Worm (Caenorhabditis elegans) whole organism, mixed stage, embryonic: Measurements from ENCODE around the gene exp-1.

Experiments
- lsy-2 ChIP-seq: fragments of 150-350 bp; optimal IDR thresholded peaks from 2 replicates; lab custom pipeline; 2014; ENCODE audit warnings: missing biosample characterization, missing genetic modification characterization
- snpc-4 ChIP-seq: fragments of 150-350 bp; optimal IDR thresholded peaks from 2 replicates; lab custom pipeline; 2014; ENCODE audit warnings: missing biosample characterization, missing genetic modification characterization

DNA sequence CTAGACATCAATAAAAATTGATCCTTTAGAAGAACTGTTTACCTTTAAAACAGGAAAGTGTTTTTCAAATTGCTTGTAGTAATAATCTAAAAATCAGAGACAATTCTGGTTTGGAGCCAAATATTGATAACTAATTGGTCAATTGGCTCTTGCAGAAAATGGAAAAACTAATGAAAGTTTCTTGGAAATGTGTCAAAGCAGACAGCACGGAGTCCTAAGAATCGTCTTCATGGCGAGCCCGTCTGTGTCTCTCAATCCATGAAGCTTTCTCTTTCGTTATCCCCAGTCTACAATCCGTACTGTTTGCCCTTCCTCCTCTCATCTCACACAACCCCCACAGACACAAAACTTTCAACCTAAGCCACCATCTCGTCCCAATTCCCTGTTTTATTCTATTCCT is 18.6 kb upstream of the exp-1 start, which contains the start of gene F40H3.1:
- no peak for TF ChIP-seq snpc-4 (tag; lab: Kevin White, UChicago)
- no peak for TF ChIP-seq lsy-2 (tag; lab: Kevin White, UChicago)
